Worm (Caenorhabditis elegans) whole organism, early embryonic: Measurements from ENCODE around the gene nhr-80.

Experiments
- aly-1 ChIP-seq: sonication (generic microtip); optimal IDR thresholded peaks from 2 replicates; lab custom pipeline; 2016; ENCODE audit warnings: missing genetic modification characterization, missing compliant biosample characterization
- ama-1 ChIP-seq: fragments of 150-350 bp; optimal IDR thresholded peaks from 2 replicates; lab custom pipeline; 2014
- ceh-36 ChIP-seq: sonication (generic microtip); optimal IDR thresholded peaks from 2 replicates; lab custom pipeline; 2016; ENCODE audit warnings: missing genetic modification characterization, inconsistent platforms, missing compliant biosample characterization
- ets-7 ChIP-seq: sonication (generic microtip); optimal IDR thresholded peaks from 2 replicates; lab custom pipeline; 2016; ENCODE audit warnings: missing genotype, missing genetic modification characterization, missing compliant biosample characterization
- hmg-4 ChIP-seq: fragments of 200-800 bp; sonication (Bioruptor generic); optimal IDR thresholded peaks from 2 replicates; lab custom pipeline; 2018; ENCODE audit warnings: mild to moderate bottlenecking, missing genetic modification characterization, missing compliant biosample characterization
- scrt-1 ChIP-seq: fragments of 200-800 bp; sonication (Bioruptor generic); IDR thresholded peaks from 2 replicates; pipeline ENCODE4 v1.3.6; 2022; ENCODE audit warnings: missing genetic modification characterization, missing compliant biosample characterization
- sea-1 ChIP-seq: fragments of 200-800 bp; sonication (Bioruptor generic); conservative IDR thresholded peaks from 2 replicates; pipeline ENCODE4 v1.3.6; 2022; ENCODE audit warnings: missing genetic modification characterization, missing compliant biosample characterization
- tra-4 ChIP-seq: sonication (generic microtip); optimal IDR thresholded peaks from 2 replicates; lab custom pipeline; 2017; ENCODE audit warnings: missing genetic modification characterization, missing compliant biosample characterization

DNA sequence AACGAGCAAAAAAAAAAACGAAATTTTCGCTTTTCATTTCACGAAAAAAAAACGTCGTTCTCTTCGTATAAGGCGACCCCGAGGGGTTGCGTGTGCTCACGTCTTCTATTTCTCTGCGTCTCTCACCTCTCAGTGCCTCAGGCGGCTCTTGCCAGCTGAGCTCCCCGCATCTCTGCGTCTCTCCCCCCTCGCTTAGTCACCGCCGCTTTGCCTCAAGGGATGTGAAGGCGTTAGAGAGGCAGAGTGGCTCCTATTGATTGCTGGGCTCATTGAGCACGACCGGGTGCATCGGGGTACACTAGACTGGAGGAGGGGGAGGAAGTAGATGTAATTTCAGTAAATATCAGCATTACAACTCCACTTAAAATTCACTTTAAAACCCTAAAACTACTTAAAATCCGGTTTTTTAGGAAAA lies 10.9 kb upstream of the nhr-80 start:
- TF ChIP-seq ama-1 (no peak), hmg-4 (GFP tag; lab: Kevin White, UChicago) (peak; percentile 41), tra-4 (no peak), sea-1 (GFP tag; lab: Robert Waterston, UW) (no peak), scrt-1 (GFP tag; lab: Robert Waterston, UW) (no peak), ets-7 (no peak), aly-1 (tag; lab: Kevin White, UChicago) (no peak), ceh-36 (tag; lab: Kevin White, UChicago) (no peak)
